Fruit fly (Drosophila melanogaster): ENCODE results near the gene Pop2.

Pop2 gene

dm6 chr3L:12014272-12014671 is 11.6 kb upstream of the Pop2 start:
- TF ChIP-seq lola (GFP tag; optimal IDR thresholded peaks at IDR 0.05) (no peak), foxo (GFP tag; optimal IDR thresholded peaks at IDR 0.05) (no peak), jim (GFP tag; optimal IDR thresholded peaks at IDR 0.05) (no peak), Dfd (GFP tag; optimal IDR thresholded peaks at IDR 0.05) (no peak), dmrt93B (GFP tag; optimal IDR thresholded peaks at IDR 0.05) (no peak), Hr78 (GFP tag; optimal IDR thresholded peaks at IDR 0.05) (no peak), CG9705 (GFP tag; optimal IDR thresholded peaks at IDR 0.05) (no peak), Dif (GFP tag; optimal IDR thresholded peaks at IDR 0.05; ENCODE audit: partially characterized antibody) (peak; percentile 12), OdsH (GFP tag; optimal IDR thresholded peaks at IDR 0.05) (no peak), Vsx2 (GFP tag; optimal IDR thresholded peaks at IDR 0.05; ENCODE audit: partially characterized antibody) (peak; percentile 36), CrebA (GFP tag; optimal IDR thresholded peaks at IDR 0.05; ENCODE audit: borderline replicate concordance) (no peak), usp (GFP tag; optimal IDR thresholded peaks at IDR 0.05) (no peak), Hr83 (GFP tag; optimal IDR thresholded peaks at IDR 0.05; ENCODE audit: poor library complexity, severe bottlenecking) (no peak), Sp1 (GFP tag; optimal IDR thresholded peaks at IDR 0.05) (no peak), psq (GFP tag; optimal IDR thresholded peaks at IDR 0.05) (peak; percentile 8), CG32264 (GFP tag; optimal IDR thresholded peaks at IDR 0.05) (no peak), br (GFP tag; optimal IDR thresholded peaks at IDR 0.05) (no peak)

- TF ChIP-seq foxo (GFP tag; optimal IDR thresholded peaks at IDR 0.05) (peak in 1 of 2 experiments; percentile 36), ey (GFP tag; optimal IDR thresholded peaks at IDR 0.05) (peak; percentile 11), CG9705 (GFP tag; optimal IDR thresholded peaks at IDR 0.05) (no peak), fru (GFP tag; optimal IDR thresholded peaks at IDR 0.05) (peak; percentile 40), jim (GFP tag; optimal IDR thresholded peaks at IDR 0.05) (no peak), h (GFP tag; optimal IDR thresholded peaks at IDR 0.05) (peak; percentile 76), woc (GFP tag; optimal IDR thresholded peaks at IDR 0.05) (peak; percentile 1), OdsH (GFP tag; optimal IDR thresholded peaks at IDR 0.05) (peak; percentile 18), Dfd (GFP tag; optimal IDR thresholded peaks at IDR 0.05) (no peak), brk (GFP tag; optimal IDR thresholded peaks at IDR 0.05) (no peak)
These were observed 11.0 kb upstream of the Pop2 start for dm6 chr3L:12013698-12014097.

- TF ChIP-seq N (GFP tag; optimal IDR thresholded peaks at IDR 0.05) (peak; percentile 68), sage (GFP tag; optimal IDR thresholded peaks at IDR 0.05) (peak; percentile 5), rgr (GFP tag; optimal IDR thresholded peaks at IDR 0.05) (no peak), br (GFP tag; optimal IDR thresholded peaks at IDR 0.05) (no peak), dl (GFP tag; optimal IDR thresholded peaks at IDR 0.05; ENCODE audit: insufficient read depth in 1 of 2, partially characterized antibody in 2 of 2) (no peak), Rel (GFP tag; optimal IDR thresholded peaks at IDR 0.05) (no peak), Rel (tag; optimal IDR thresholded peaks at IDR 0.05) (no peak), OdsH (GFP tag; optimal IDR thresholded peaks at IDR 0.05) (no peak), Vsx2 (GFP tag; optimal IDR thresholded peaks at IDR 0.05; ENCODE audit: partially characterized antibody) (peak; percentile 69), Myc (optimal IDR thresholded peaks at IDR 0.05) (peak; percentile 73)
These were observed 5.2 kb upstream of the Pop2 start for dm6 chr3L:12007945-12008344.

- TF ChIP-seq Hr83 (GFP tag; optimal IDR thresholded peaks at IDR 0.05; ENCODE audit: poor library complexity, severe bottlenecking): no peak
- no peak for TF ChIP-seq brk (GFP tag; optimal IDR thresholded peaks at IDR 0.05)
- no peak for TF ChIP-seq tai (GFP tag; optimal IDR thresholded peaks at IDR 0.05)
- no peak for TF ChIP-seq lola (GFP tag; optimal IDR thresholded peaks at IDR 0.05)
- no peak for TF ChIP-seq N (GFP tag; optimal IDR thresholded peaks at IDR 0.05)
- no peak for TF ChIP-seq Hr78 (GFP tag; optimal IDR thresholded peaks at IDR 0.05)
- no peak for TF ChIP-seq GATAd (GFP tag; optimal IDR thresholded peaks at IDR 0.05)
- no peak for TF ChIP-seq CrebA (GFP tag; optimal IDR thresholded peaks at IDR 0.05; ENCODE audit: borderline replicate concordance)
- no peak for TF ChIP-seq jim (GFP tag; optimal IDR thresholded peaks at IDR 0.05)
- no peak for TF ChIP-seq Abd-B (GFP tag; optimal IDR thresholded peaks at IDR 0.05)
- TF ChIP-seq Dif (GFP tag; optimal IDR thresholded peaks at IDR 0.05; ENCODE audit: partially characterized antibody): no peak
- no peak for TF ChIP-seq h (GFP tag; optimal IDR thresholded peaks at IDR 0.05)
- TF ChIP-seq CG9705 (GFP tag; optimal IDR thresholded peaks at IDR 0.05): no peak
- no peak for TF ChIP-seq HLH106 (tag; optimal IDR thresholded peaks at IDR 0.05)
- TF ChIP-seq usp (GFP tag; optimal IDR thresholded peaks at IDR 0.05): no peak
- no peak for TF ChIP-seq woc (GFP tag; optimal IDR thresholded peaks at IDR 0.05)
- no peak for TF ChIP-seq fru (GFP tag; optimal IDR thresholded peaks at IDR 0.05)
- no peak for TF ChIP-seq Myc (optimal IDR thresholded peaks at IDR 0.05)
These were observed 1.4 kb upstream of the Pop2 start for dm6 chr3L:12004136-12004535.

Measured in whole organism, wandering third instar larva.